Worm (Caenorhabditis elegans) whole organism, L3 larva: Measurements from ENCODE around the gene T09A5.5.

Experiments
- daf-12 ChIP-seq: fragments of 150-350 bp; optimal IDR thresholded peaks from 2 replicates; lab custom pipeline; 2014; ENCODE audit warnings: missing biosample characterization, missing genetic modification reagents, missing genetic modification characterization
- fos-1 ChIP-seq: fragments of 150-350 bp; optimal IDR thresholded peaks from 2 replicates; lab custom pipeline; 2014; ENCODE audit warnings: missing biosample characterization, missing genetic modification characterization

- TF ChIP-seq daf-12 (tag; lab: Kevin White, UChicago) = no peak
- no peak for TF ChIP-seq fos-1 (tag; lab: Kevin White, UChicago)
Observed at ce11 chrII:7853679-7854078, at the start of gene T09A5.5.
